Worm (Caenorhabditis elegans): ENCODE results near the gene glc-3.

The glc-3 gene

DNA sequence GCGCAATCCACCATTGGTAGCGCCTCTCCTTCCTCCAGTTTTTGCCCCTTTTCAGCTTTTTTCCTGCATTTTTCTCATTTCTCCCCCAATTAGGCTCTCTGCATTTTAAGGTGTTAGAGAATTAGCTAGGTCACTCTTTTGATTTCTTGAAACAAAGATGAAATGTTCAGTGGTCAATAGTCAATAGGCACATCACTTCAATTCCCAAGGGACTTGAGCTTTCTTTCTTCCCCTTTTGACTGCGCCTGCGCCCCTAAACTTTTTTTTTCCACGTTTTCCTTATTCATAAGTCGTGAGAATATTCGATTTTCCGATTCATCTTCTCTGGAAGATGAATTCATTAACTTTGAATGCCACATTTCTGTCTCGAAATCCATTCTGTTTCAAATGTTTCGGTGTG, 49.6 kb downstream of the glc-3 start:
- TF ChIP-seq rec-8 (tag; optimal IDR thresholded peaks at IDR 0.05) = no peak
- no peak for TF ChIP-seq Y53G8AR.9 (GFP tag; conservative IDR thresholded peaks at IDR 0.05)
- no peak for TF ChIP-seq B0261.1 (tag; optimal IDR thresholded peaks at IDR 0.05)
- no peak for TF ChIP-seq gei-17 (GFP tag; optimal IDR thresholded peaks at IDR 0.05)

All from whole organism, young adult.